Worm (Caenorhabditis elegans) whole organism, L4 larva: ENCODE data around the gene bus-18.
A peak's percentile ranks its signal among the peaks of the same experiment; 100 is the strongest.
"Not testable (repeated sequence)": the region's sequence is repeated elsewhere in the genome, so short reads cannot be mapped to it uniquely, and the experiment has no call there.

Source experiments
- D1046.2 ChIP-seq: fragments of 200-800 bp; sonication (Bioruptor generic); IDR thresholded peaks from 2 replicates; pipeline ENCODE4 v1.3.6; 2022; ENCODE audit warnings: missing genetic modification characterization, missing compliant biosample characterization
- F10B5.3 ChIP-seq: sonication (generic microtip); optimal IDR thresholded peaks from 2 replicates; lab custom pipeline; 2016; ENCODE audit warnings: mild to moderate bottlenecking, missing genetic modification characterization, missing compliant biosample characterization
- F26F4.8 ChIP-seq: fragments of 200-800 bp; sonication (Bioruptor generic); conservative IDR thresholded peaks from 2 replicates; pipeline ENCODE4 v1.3.6; 2022; ENCODE audit warnings: missing genetic modification characterization, missing compliant biosample characterization
- F44E2.7 ChIP-seq: fragments of 200-800 bp; sonication (Bioruptor generic); IDR thresholded peaks from 2 replicates; pipeline ENCODE4 v2.1.2; 2022; ENCODE audit warnings: missing genetic modification characterization, missing compliant biosample characterization
- F49E8.2 ChIP-seq: sonication (generic microtip); optimal IDR thresholded peaks from 2 replicates; lab custom pipeline; 2016; ENCODE audit warnings: missing compliant biosample characterization, mild to moderate bottlenecking, missing genetic modification characterization, borderline replicate concordance
- T20F7.1 ChIP-seq: fragments of 200-800 bp; sonication (Bioruptor generic); optimal IDR thresholded peaks from 2 replicates; lab custom pipeline; 2018; ENCODE audit warnings: mild to moderate bottlenecking, missing genetic modification characterization, missing compliant biosample characterization
- T26A8.4 ChIP-seq: fragments of 200-800 bp; sonication (Bioruptor generic); IDR thresholded peaks from 2 replicates; pipeline ENCODE4 v1.3.6; 2022; ENCODE audit warnings: missing genetic modification characterization, missing compliant biosample characterization
- Y105C5A.15 ChIP-seq: fragments of 200-800 bp; sonication (Bioruptor generic); IDR thresholded peaks from 2 replicates; pipeline ENCODE4 v1.3.6; 2022; ENCODE audit warnings: missing genetic modification characterization, missing compliant biosample characterization
- Y48G9A.11 ChIP-seq: fragments of 200-800 bp; sonication (Bioruptor generic); IDR thresholded peaks from 2 replicates; pipeline ENCODE4 v1.3.6; 2022; ENCODE audit warnings: missing genetic modification reagents, missing genetic modification characterization, missing compliant biosample characterization
- Y75B8A.6 ChIP-seq: fragments of 200-800 bp; sonication (Bioruptor generic); IDR thresholded peaks from 2 replicates; pipeline ENCODE4 v1.3.6; 2022; ENCODE audit warnings: missing genetic modification reagents, missing genetic modification characterization, missing compliant biosample characterization
- ama-1 ChIP-seq: fragments of 150-350 bp; optimal IDR thresholded peaks from 2 replicates; lab custom pipeline; 2014; ENCODE audit warnings: inconsistent platforms, mixed read lengths
- arid-1 ChIP-seq: fragments of 200-800 bp; sonication (Bioruptor generic); conservative IDR thresholded peaks from 2 replicates; pipeline ENCODE4 v1.3.6; 2022; ENCODE audit warnings: missing genetic modification reagents, missing genetic modification characterization, missing compliant biosample characterization
- ceh-20 ChIP-seq: fragments of 200-800 bp; sonication (Bioruptor generic); IDR thresholded peaks from 2 replicates; pipeline ENCODE4 v1.3.6; 2022; ENCODE audit warnings: missing genetic modification reagents, missing genetic modification characterization, missing compliant biosample characterization
- ceh-44 ChIP-seq: fragments of 200-800 bp; sonication (Bioruptor generic); IDR thresholded peaks from 2 replicates; pipeline ENCODE4 v1.3.6; 2022; ENCODE audit warnings: missing genetic modification reagents, missing genetic modification characterization, missing compliant biosample characterization
- ceh-82 ChIP-seq: sonication (generic microtip); optimal IDR thresholded peaks from 2 replicates; lab custom pipeline; 2017; ENCODE audit warnings: missing biosample characterization, missing genetic modification characterization
- ctbp-1 ChIP-seq: fragments of 200-800 bp; sonication (Bioruptor generic); IDR thresholded peaks from 2 replicates; pipeline ENCODE4 v1.3.6; 2022; ENCODE audit warnings: missing genetic modification reagents, missing genetic modification characterization, missing compliant biosample characterization
- daf-12 ChIP-seq: fragments of 150-350 bp; optimal IDR thresholded peaks from 2 replicates; lab custom pipeline; 2014; ENCODE audit warnings: missing biosample characterization, missing genetic modification reagents, missing genetic modification characterization
- daf-16 ChIP-seq, 3 experiments: sonication (generic microtip); optimal IDR thresholded peaks; 2 replicates each; lab custom pipeline; 2016 to 2017; ENCODE audit warnings: missing genetic modification characterization in 3 of 3, missing genetic modification reagents in 3 of 3, mild to moderate bottlenecking in 2 of 3, missing compliant biosample characterization in 2 of 3, missing biosample characterization in 1 of 3, moderate library complexity in 1 of 3
- daf-19 ChIP-seq: fragments of 200-800 bp; sonication (Bioruptor generic); conservative IDR thresholded peaks from 2 replicates; pipeline ENCODE4 v1.3.6; 2022; ENCODE audit warnings: missing genetic modification characterization, missing compliant biosample characterization
- dmd-6 ChIP-seq: fragments of 200-800 bp; sonication (Bioruptor generic); IDR thresholded peaks from 2 replicates; pipeline ENCODE4 v1.3.6; 2022; ENCODE audit warnings: missing genetic modification reagents, missing genetic modification characterization, missing compliant biosample characterization
- dmd-8 ChIP-seq: fragments of 200-800 bp; sonication (Bioruptor generic); IDR thresholded peaks from 2 replicates; pipeline ENCODE4 v1.3.6; 2022; ENCODE audit warnings: missing genetic modification characterization, missing compliant biosample characterization
- dmd-9 ChIP-seq: fragments of 200-800 bp; sonication (Bioruptor generic); IDR thresholded peaks from 2 replicates; pipeline ENCODE4 v1.3.6; 2022; ENCODE audit warnings: missing genetic modification reagents, missing genetic modification characterization, missing compliant biosample characterization
- dpl-1 ChIP-seq: fragments of 150-350 bp; optimal IDR thresholded peaks from 2 replicates; lab custom pipeline; 2014; ENCODE audit warnings: missing biosample characterization, missing genetic modification reagents, missing genetic modification characterization
- dve-1 ChIP-seq: sonication (generic microtip); optimal IDR thresholded peaks from 2 replicates; lab custom pipeline; 2017; ENCODE audit warnings: antibody characterized with exemption, mild to moderate bottlenecking, missing genetic modification characterization, missing compliant biosample characterization; ENCODE audit not compliant: insufficient read depth
- egl-43 ChIP-seq: fragments of 200-800 bp; sonication (Bioruptor generic); IDR thresholded peaks from 2 replicates; pipeline ENCODE4 v1.3.6; 2022; ENCODE audit warnings: missing genetic modification reagents, missing genetic modification characterization, missing compliant biosample characterization
- fkh-10 ChIP-seq: fragments of 150-350 bp; optimal IDR thresholded peaks from 2 replicates; lab custom pipeline; 2014; ENCODE audit warnings: missing biosample characterization, missing genetic modification reagents, missing genetic modification characterization
- fos-1 ChIP-seq: fragments of 150-350 bp; optimal IDR thresholded peaks from 2 replicates; lab custom pipeline; 2014; ENCODE audit warnings: missing biosample characterization, missing genetic modification characterization
- hif-1 ChIP-seq, 2 experiments: sonication (generic microtip); optimal IDR thresholded peaks; 2 replicates each; lab custom pipeline; 2016 to 2017; ENCODE audit warnings: missing compliant biosample characterization in 2 of 2, missing genetic modification characterization in 2 of 2, missing genetic modification reagents in 2 of 2, missing genotype in 2 of 2, mild to moderate bottlenecking in 1 of 2
- hmg-1.1 ChIP-seq: fragments of 200-800 bp; sonication (Bioruptor generic); IDR thresholded peaks from 2 replicates; pipeline ENCODE4 v1.3.6; 2022; ENCODE audit warnings: missing genetic modification reagents, missing genetic modification characterization, missing compliant biosample characterization
- lin-1 ChIP-seq: fragments of 200-800 bp; sonication (Bioruptor generic); IDR thresholded peaks from 2 replicates; pipeline ENCODE4 v1.3.6; 2022; ENCODE audit warnings: missing genetic modification reagents, missing genetic modification characterization, missing compliant biosample characterization
- lin-29 ChIP-seq: fragments of 200-800 bp; sonication (Bioruptor generic); IDR thresholded peaks from 2 replicates; pipeline ENCODE4 v1.3.6; 2022; ENCODE audit warnings: missing genetic modification reagents, missing genetic modification characterization, missing compliant biosample characterization
- lin-38 ChIP-seq: fragments of 200-800 bp; sonication (Bioruptor generic); IDR thresholded peaks from 2 replicates; pipeline ENCODE4 v1.3.6; 2022; ENCODE audit warnings: missing genetic modification reagents, missing genetic modification characterization, missing compliant biosample characterization
- madf-9 ChIP-seq: fragments of 200-800 bp; sonication (Bioruptor generic); conservative IDR thresholded peaks from 2 replicates; pipeline ENCODE4 v1.3.6; 2022; ENCODE audit warnings: missing genetic modification reagents, missing genetic modification characterization, missing compliant biosample characterization
- mep-1 ChIP-seq: fragments of 150-350 bp; sonication (generic microtip); optimal IDR thresholded peaks from 3 replicates; lab custom pipeline; 2014; ENCODE audit warnings: missing biosample characterization, missing genetic modification characterization
- mxl-3 ChIP-seq: fragments of 200-800 bp; sonication (Bioruptor generic); optimal IDR thresholded peaks from 2 replicates; lab custom pipeline; 2018; ENCODE audit warnings: mild to moderate bottlenecking, missing genetic modification characterization, missing compliant biosample characterization
- nhr-102 ChIP-seq: sonication (generic microtip); optimal IDR thresholded peaks from 2 replicates; lab custom pipeline; 2016; ENCODE audit warnings: mild to moderate bottlenecking, missing genetic modification characterization, moderate library complexity, missing compliant biosample characterization
- nhr-11 ChIP-seq: fragments of 150-350 bp; optimal IDR thresholded peaks from 2 replicates; lab custom pipeline; 2014; ENCODE audit warnings: missing biosample characterization, missing genetic modification characterization
- nhr-25 ChIP-seq: sonication (generic microtip); optimal IDR thresholded peaks from 2 replicates; lab custom pipeline; 2017; ENCODE audit warnings: missing genetic modification characterization, mild to moderate bottlenecking, missing compliant biosample characterization, antibody characterized with exemption, moderate library complexity, borderline replicate concordance; ENCODE audit not compliant: insufficient read depth
- nhr-28 ChIP-seq: fragments of 150-350 bp; optimal IDR thresholded peaks from 2 replicates; lab custom pipeline; 2014; ENCODE audit warnings: missing biosample characterization, missing genetic modification characterization
- nhr-41 ChIP-seq: fragments of 200-800 bp; sonication (Bioruptor generic); IDR thresholded peaks from 2 replicates; pipeline ENCODE4 v1.3.6; 2022; ENCODE audit warnings: missing genetic modification reagents, missing genetic modification characterization, missing compliant biosample characterization
- php-3 ChIP-seq: fragments of 200-800 bp; sonication (Bioruptor generic); IDR thresholded peaks from 2 replicates; pipeline ENCODE4 v1.3.6; 2022; ENCODE audit warnings: missing genetic modification reagents, missing genetic modification characterization, missing compliant biosample characterization
- sdz-12 ChIP-seq: fragments of 200-800 bp; sonication (Bioruptor generic); optimal IDR thresholded peaks from 2 replicates; lab custom pipeline; 2018; ENCODE audit warnings: mild to moderate bottlenecking, missing genetic modification characterization, missing compliant biosample characterization
- skn-1 ChIP-seq: fragments of 150-350 bp; optimal IDR thresholded peaks from 2 replicates; lab custom pipeline; 2014; ENCODE audit warnings: missing biosample characterization, missing genetic modification characterization
- spr-1 ChIP-seq: sonication (generic microtip); optimal IDR thresholded peaks from 2 replicates; lab custom pipeline; 2016; ENCODE audit warnings: mild to moderate bottlenecking, missing genetic modification characterization, missing compliant biosample characterization
- spr-3 ChIP-seq: fragments of 200-800 bp; sonication (Bioruptor generic); optimal IDR thresholded peaks from 2 replicates; lab custom pipeline; 2018; ENCODE audit warnings: mild to moderate bottlenecking, missing genetic modification characterization, missing compliant biosample characterization
- unc-62 ChIP-seq, 3 experiments: fragments of 150-350 bp in 1 of 3; sonication (generic microtip); optimal IDR thresholded peaks in 2 of 3; peaks in 1 of 3; 1 replicate in 1 of 3; 2 replicates in 2 of 3; lab custom pipeline; 2014 to 2017; ENCODE audit warnings: missing biosample characterization in 3 of 3, missing genetic modification characterization in 3 of 3, missing genetic modification reagents in 3 of 3, missing genotype in 1 of 3

bus-18 gene

ce11 chrV:11823125-11823833 lies 49.8 kb downstream of the bus-18 start:
- 0 out of 2 replicates have a peak, but pooled peaks have one; percentile 22 for TF ChIP-seq lin-38
- TF ChIP-seq dve-1, result peak; percentile 63
- TF ChIP-seq dmd-6 (GFP tag; lab: Robert Waterston, UW), result peak; percentile 41
- peak; percentile 62 for TF ChIP-seq nhr-28
- TF ChIP-seq daf-16 (GFP tag; optimal IDR thresholded peaks at IDR 0.05; lab: Kevin White, UChicago), result not testable (repeated sequence)
- peak; percentile 34 for TF ChIP-seq daf-16 (tag; optimal IDR thresholded peaks at IDR 0.05; lab: Kevin White, UChicago)
- peak; percentile 0 for TF ChIP-seq ama-1

- TF ChIP-seq ceh-82 (tag; lab: Kevin White, UChicago) (no peak), F49E8.2 (tag; lab: Kevin White, UChicago) (no peak), daf-12 (tag; lab: Kevin White, UChicago) (no peak), nhr-25 (tag; lab: Kevin White, UChicago) (no peak), mep-1 (tag; lab: Kevin White, UChicago) (peak; percentile 79), dmd-8 (no peak), Y105C5A.15 (GFP tag; lab: Robert Waterston, UW) (no peak), Y75B8A.6 (0 out of 2 replicates have a peak, but pooled peaks have one; percentile 66), daf-19 (GFP tag; lab: Robert Waterston, UW) (no peak), lin-29 (GFP tag; lab: Robert Waterston, UW) (no peak), F10B5.3 (tag; lab: Kevin White, UChicago) (no peak), arid-1 (no peak), ceh-44 (GFP tag; lab: Robert Waterston, UW) (no peak), ceh-20 (GFP tag; lab: Robert Waterston, UW) (peak; percentile 63; the same call in 1 of the 2 replicates), fkh-10 (GFP tag; lab: Kevin White, UChicago) (no peak), F44E2.7 (GFP tag; lab: Robert Waterston, UW) (no peak), mxl-3 (GFP tag; lab: Kevin White, UChicago) (peak; percentile 42), D1046.2 (GFP tag; lab: Robert Waterston, UW) (no peak), fos-1 (tag; lab: Kevin White, UChicago) (no peak), dmd-9 (GFP tag; lab: Robert Waterston, UW) (no peak), nhr-102 (tag; lab: Kevin White, UChicago) (peak; percentile 60), dve-1 (peak; percentile 93), sdz-12 (no peak), hif-1 (tag; optimal IDR thresholded peaks at IDR 0.05; lab: Kevin White, UChicago) (peak; percentile 77 to 98), unc-62 (GFP tag; optimal IDR thresholded peaks at IDR 0.05 in 1 of 2; lab: Kevin White, UChicago) (peak in 1 of 2 experiments; percentile 93), unc-62 (tag; optimal IDR thresholded peaks at IDR 0.05; lab: Kevin White, UChicago) (no peak), madf-9 (GFP tag; lab: Robert Waterston, UW) (no peak), spr-1 (tag; lab: Kevin White, UChicago) (peak; percentile 1), spr-3 (GFP tag; lab: Kevin White, UChicago) (no peak), php-3 (GFP tag; lab: Robert Waterston, UW) (peak; percentile 91), Y48G9A.11 (no peak), lin-1 (peak; percentile 72; the same call in 1 of the 2 replicates), hmg-1.1 (GFP tag; lab: Robert Waterston, UW) (peak; percentile 43), T26A8.4 (GFP tag; lab: Robert Waterston, UW) (peak; percentile 72), daf-16 (GFP tag; optimal IDR thresholded peaks at IDR 0.05; lab: Kevin White, UChicago) (peak in 1 of 2 experiments; percentile 52), daf-16 (tag; optimal IDR thresholded peaks at IDR 0.05; lab: Kevin White, UChicago) (peak; percentile 89), nhr-11 (tag; lab: Kevin White, UChicago) (peak; percentile 80), skn-1 (tag; lab: Kevin White, UChicago) (no peak), ctbp-1 (no peak), F26F4.8 (GFP tag; lab: Robert Waterston, UW) (no peak), nhr-41 (peak; percentile 57; the same call in 1 of the 2 replicates), egl-43 (no peak), ama-1 (peak; percentile 79), dpl-1 (GFP tag; lab: Kevin White, UChicago) (peak; percentile 35), T20F7.1 (GFP tag; lab: Kevin White, UChicago) (peak; percentile 14)
Observed at ce11 chrV:11823978-11824377, 50.5 kb downstream of the bus-18 start.
